Fruit fly (Drosophila melanogaster) whole organism, pupa: ENCODE measurements around the gene CG8960.

Source experiments
- CG10348 ChIP-seq: fragments of 200-800 bp; sonication (Bioruptor generic); IDR thresholded peaks from 2 replicates; pipeline ENCODE4 v1.3.6; 2022; ENCODE audit warnings: missing biosample characterization, missing genetic modification characterization
- CG12605 ChIP-seq: fragments of 200-800 bp; sonication (Bioruptor generic); IDR thresholded peaks from 2 replicates; pipeline ENCODE4 v1.3.6; 2022; ENCODE audit warnings: missing biosample characterization, missing genetic modification characterization
- CG13204 ChIP-seq: fragments of 200-800 bp; sonication (Bioruptor generic); optimal IDR thresholded peaks from 2 replicates; lab custom pipeline; 2018; ENCODE audit warnings: missing biosample characterization, mild to moderate bottlenecking, missing genetic modification characterization, moderate library complexity
- CG15710 ChIP-seq: fragments of 200-800 bp; sonication (Bioruptor generic); optimal IDR thresholded peaks from 2 replicates; lab custom pipeline; 2018; ENCODE audit warnings: missing biosample characterization, mild to moderate bottlenecking, missing genetic modification characterization, moderate library complexity
- CG17806 ChIP-seq: fragments of 200-800 bp; sonication (Bioruptor generic); optimal IDR thresholded peaks from 2 replicates; lab custom pipeline; 2018; ENCODE audit warnings: missing biosample characterization, mild to moderate bottlenecking, missing genetic modification characterization, moderate library complexity
- CG32121 ChIP-seq: fragments of 200-800 bp; sonication (Bioruptor generic); IDR thresholded peaks from 2 replicates; pipeline ENCODE4 v1.3.6; 2022; ENCODE audit warnings: missing biosample characterization, missing genetic modification characterization
- CG8301 ChIP-seq: fragments of 200-800 bp; sonication (Bioruptor generic); optimal IDR thresholded peaks from 2 replicates; lab custom pipeline; 2018; ENCODE audit warnings: missing biosample characterization, mild to moderate bottlenecking, missing genetic modification characterization
- CG9948 ChIP-seq: fragments of 200-800 bp; sonication (Bioruptor generic); optimal IDR thresholded peaks from 2 replicates; lab custom pipeline; 2018; ENCODE audit warnings: missing biosample characterization, mild to moderate bottlenecking, missing genetic modification characterization, moderate library complexity
- D1 ChIP-seq: fragments of 200-800 bp; sonication (Bioruptor generic); optimal IDR thresholded peaks from 2 replicates; lab custom pipeline; 2018; ENCODE audit warnings: missing biosample characterization, mild to moderate bottlenecking, missing genetic modification characterization, moderate library complexity
- EcR ChIP-seq: fragments of 200-800 bp; sonication (Bioruptor generic); optimal IDR thresholded peaks from 3 replicates; lab custom pipeline; 2019; ENCODE audit warnings: missing biosample characterization, missing genetic modification characterization, mild to moderate bottlenecking, moderate library complexity, missing genetic modification reagents
- Ets98B ChIP-seq: fragments of 200-800 bp; sonication (Bioruptor generic); IDR thresholded peaks from 2 replicates; pipeline ENCODE4 v1.3.6; 2022; ENCODE audit warnings: missing biosample characterization, missing genetic modification characterization
- fd96Ca ChIP-seq: fragments of 200-800 bp; sonication (Bioruptor generic); IDR thresholded peaks from 3 replicates; pipeline ENCODE4 v1.3.6; 2022; ENCODE audit warnings: missing biosample characterization, missing genetic modification characterization
- rn ChIP-seq: fragments of 200-800 bp; sonication (Bioruptor generic); IDR thresholded peaks from 2 replicates; pipeline ENCODE4 v1.3.6; 2022; ENCODE audit warnings: missing biosample characterization, missing genetic modification characterization

- TF ChIP-seq CG8301 (tag; lab: Kevin White, UChicago) (peak; percentile 93), EcR (GFP tag; lab: Kevin White, UChicago) (no peak), CG15710 (peak; percentile 68), D1 (tag; lab: Kevin White, UChicago) (peak; percentile 6), Ets98B (GFP tag; lab: Robert Waterston, UW) (peak; percentile 98), CG13204 (GFP tag; lab: Kevin White, UChicago) (no peak), CG17806 (tag; lab: Kevin White, UChicago) (peak; percentile 86), rn (GFP tag; lab: Robert Waterston, UW) (peak; percentile 90), CG32121 (peak; percentile 95), fd96Ca (GFP tag; lab: Robert Waterston, UW) (peak; percentile 98), CG9948 (tag; lab: Kevin White, UChicago) (peak; percentile 74), CG12605 (GFP tag; lab: Robert Waterston, UW) (peak; percentile 91), CG10348 (GFP tag; lab: Robert Waterston, UW) (peak; percentile 83)
These were observed 34.8 kb upstream of the CG8960 start for dm6 chr3L:2162019-2162418.
